Fruit fly (Drosophila melanogaster): ENCODE measurements around the gene Fit1.

- TF ChIP-seq CG8478 (optimal IDR thresholded peaks at IDR 0.05) (no peak), CTCF (optimal IDR thresholded peaks at IDR 0.05) (no peak)
Observed at dm6 chr3L:4118339-4118738, 15.0 kb downstream of the Fit1 start.
